Worm (Caenorhabditis elegans): Measurements from ENCODE around the gene ugt-34.

Gene ugt-34

DNA sequence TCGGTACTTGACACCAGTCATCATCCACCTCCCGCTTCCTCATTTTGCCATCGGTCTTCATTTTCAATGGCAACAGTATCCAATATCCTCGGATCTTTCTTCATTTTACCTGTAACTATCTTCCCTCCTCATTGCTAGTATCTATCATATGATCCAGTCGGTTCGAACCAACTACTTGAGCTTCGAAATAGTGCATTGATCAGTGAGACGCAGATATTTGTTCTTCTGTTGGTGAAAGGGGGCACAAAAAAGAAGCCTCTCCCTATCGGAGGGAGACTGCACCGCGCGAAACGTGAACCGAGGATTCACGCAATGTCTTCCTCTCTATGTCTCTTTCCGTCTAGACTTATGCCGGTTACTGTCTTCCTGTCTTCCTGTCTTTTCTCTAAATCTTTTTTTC is 34.5 kb upstream of the ugt-34 start:
- TF ChIP-seq pha-4 (tag; optimal IDR thresholded peaks at IDR 0.05) = peak; percentile 68
- no peak for TF ChIP-seq lsy-12 (tag; optimal IDR thresholded peaks at IDR 0.05)

DNA sequence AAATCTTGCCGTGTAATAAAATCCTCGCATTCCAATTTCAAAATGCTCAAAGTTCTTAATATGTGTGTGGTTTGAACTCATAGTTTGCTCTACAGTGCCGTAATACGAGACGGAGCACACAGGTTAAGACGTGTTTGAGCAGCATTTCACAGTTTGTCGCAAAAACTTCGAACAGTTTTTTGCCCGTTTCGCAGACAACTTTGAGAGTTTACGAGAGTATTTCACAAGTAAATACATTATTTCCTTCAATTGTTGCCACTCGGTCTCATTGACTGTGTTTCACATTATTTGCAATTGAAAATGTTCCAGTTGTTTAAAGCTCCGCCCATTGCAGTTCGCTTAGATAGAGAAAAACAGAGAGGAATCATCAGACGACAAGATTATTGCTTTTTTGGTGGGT is 30.8 kb upstream of the ugt-34 start, which contains the start of gene F29F11.20:
F29F11.20 (plus strand) TSS at position 301 of the 400 bp plus-strand sequence.
- TF ChIP-seq pha-4 (tag; optimal IDR thresholded peaks at IDR 0.05) = peak; percentile 64
- no peak for TF ChIP-seq nhr-67 (tag; optimal IDR thresholded peaks at IDR 0.05)

DNA sequence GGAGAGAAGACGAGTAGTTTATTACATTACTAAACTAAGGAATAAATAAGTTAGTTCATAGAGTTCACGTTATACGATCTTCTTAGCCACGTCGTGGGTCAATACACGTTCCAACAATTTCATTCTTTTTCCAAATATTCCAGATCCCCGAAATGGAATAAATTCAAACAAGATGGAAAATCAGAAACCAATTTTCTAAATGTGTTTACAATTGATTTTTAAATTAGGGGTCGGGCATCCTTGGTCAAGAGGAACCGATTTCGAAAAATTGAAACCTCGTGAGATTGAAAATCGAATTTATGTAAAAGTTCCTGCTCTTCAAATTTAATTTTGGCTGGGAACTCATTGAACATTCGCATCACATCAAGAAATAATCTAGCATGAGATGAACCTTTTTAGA is 28.0 kb upstream of the ugt-34 start:
- TF ChIP-seq ceh-82 (tag; optimal IDR thresholded peaks at IDR 0.05) (no peak), daf-12 (tag; optimal IDR thresholded peaks at IDR 0.05) (no peak), nhr-77 (tag; optimal IDR thresholded peaks at IDR 0.05) (no peak), fkh-10 (GFP tag; optimal IDR thresholded peaks at IDR 0.05) (peak; percentile 49)

DNA sequence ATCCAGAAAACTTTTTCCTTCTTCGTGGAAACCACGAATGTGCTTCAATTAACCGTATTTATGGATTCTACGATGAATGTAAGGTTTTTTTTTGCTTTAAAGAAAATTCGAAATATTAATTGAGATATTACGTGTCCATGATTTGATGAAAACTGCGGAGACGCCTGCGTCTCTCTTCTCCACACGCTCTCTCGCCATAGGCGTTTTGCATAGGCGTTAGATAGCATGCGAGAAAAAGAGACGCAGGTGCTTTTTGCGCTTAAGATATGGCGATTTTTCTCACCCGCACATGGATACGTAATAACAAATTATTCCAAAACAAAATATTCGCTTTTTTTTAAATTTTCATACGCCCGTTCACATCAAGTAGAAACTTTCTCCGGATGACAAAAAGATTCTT is 26.7 kb upstream of the ugt-34 start:
- no peak for TF ChIP-seq eor-1 (tag; optimal IDR thresholded peaks at IDR 0.05)
- TF ChIP-seq hmg-11 (tag; optimal IDR thresholded peaks at IDR 0.05) = peak; percentile 23

DNA sequence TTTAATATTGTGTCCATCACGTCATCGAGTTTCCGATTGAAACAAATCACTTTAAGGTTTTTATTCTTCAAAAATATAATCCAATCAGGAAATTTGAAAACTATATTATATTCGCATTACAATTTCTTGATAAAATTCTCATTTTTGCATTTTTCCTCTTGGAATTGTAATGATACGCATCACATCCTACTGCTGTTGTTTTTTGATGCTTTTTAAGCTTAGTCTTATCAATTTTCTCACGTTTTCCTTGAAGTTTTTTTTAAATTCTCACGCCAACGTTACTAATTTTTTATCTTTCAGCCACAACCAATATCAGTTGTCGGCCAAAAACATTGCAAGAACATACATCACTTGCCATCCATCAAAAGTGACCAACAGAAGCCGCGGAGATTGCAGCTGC is 25.3 kb upstream of the ugt-34 start, which contains the start of gene gsp-1:
gsp-1 (plus strand) TSS at position 301 of the 400 bp plus-strand sequence.
- TF ChIP-seq nfya-1 (tag; optimal IDR thresholded peaks at IDR 0.05; ENCODE audit: insufficient read depth) (no peak), lin-39 (tag; optimal IDR thresholded peaks at IDR 0.05) (peak; percentile 9), nhr-77 (tag; optimal IDR thresholded peaks at IDR 0.05) (no peak), nhr-28 (tag; optimal IDR thresholded peaks at IDR 0.05) (no peak)

DNA sequence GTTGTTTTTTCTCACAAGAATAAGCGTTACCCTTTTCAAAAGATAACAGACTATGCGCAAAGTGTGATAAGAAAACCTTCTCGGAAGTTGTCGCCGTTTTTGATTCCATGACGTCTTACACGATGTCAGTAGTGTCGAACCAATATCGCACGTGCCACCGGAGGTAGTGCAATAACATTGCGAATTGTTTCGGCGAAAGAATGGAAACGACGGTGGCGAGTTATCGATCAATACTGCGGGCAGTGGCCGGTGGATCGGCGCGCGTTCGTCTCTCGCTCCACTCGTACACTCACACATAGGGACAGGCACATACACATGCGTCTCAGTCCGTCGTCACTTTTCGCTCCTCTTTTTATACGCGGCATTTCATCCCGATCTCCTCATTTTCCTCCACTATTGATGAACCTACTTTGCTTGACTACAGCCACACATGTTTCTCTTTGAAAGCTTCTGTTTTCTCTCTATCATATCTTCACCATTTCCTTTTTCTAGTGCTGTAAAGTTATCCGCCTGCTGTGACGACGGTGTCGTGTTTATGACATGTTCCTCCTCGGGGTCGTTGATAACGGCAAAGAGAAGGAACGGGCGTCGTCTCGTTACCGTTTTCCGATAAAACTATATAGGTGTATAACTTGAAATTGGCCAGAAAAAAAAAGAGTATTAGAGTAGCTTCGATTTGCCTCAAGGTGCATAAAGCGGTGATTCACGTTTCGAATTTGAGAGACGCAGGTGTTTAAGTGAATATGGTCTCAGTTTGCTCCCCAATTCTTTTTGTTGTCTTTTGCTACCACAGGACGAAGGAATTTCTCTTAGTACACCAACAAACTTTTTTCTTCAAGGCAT is 24.6 kb upstream of the ugt-34 start:
- TF ChIP-seq fkh-10 (GFP tag; optimal IDR thresholded peaks at IDR 0.05) = no peak
- TF ChIP-seq skn-1 (tag; optimal IDR thresholded peaks at IDR 0.05) = no peak
- peak; percentile 7 for TF ChIP-seq pha-4 (tag; optimal IDR thresholded peaks at IDR 0.05)
- TF ChIP-seq elt-3 (tag; optimal IDR thresholded peaks at IDR 0.05) = no peak
- no peak for TF ChIP-seq nhr-77 (tag; optimal IDR thresholded peaks at IDR 0.05)
- no peak for TF ChIP-seq mml-1 (tag; optimal IDR thresholded peaks at IDR 0.05)
- no peak for TF ChIP-seq pqm-1 (tag; optimal IDR thresholded peaks at IDR 0.05)
- TF ChIP-seq unc-39 (tag; optimal IDR thresholded peaks at IDR 0.05) = no peak
- TF ChIP-seq ztf-11 (tag; optimal IDR thresholded peaks at IDR 0.05) = no peak
- TF ChIP-seq nhr-23 (tag; optimal IDR thresholded peaks at IDR 0.05) = peak; percentile 57
- TF ChIP-seq zag-1 (tag; optimal IDR thresholded peaks at IDR 0.05) = no peak
- peak; percentile 67 for TF ChIP-seq mdl-1 (tag; optimal IDR thresholded peaks at IDR 0.05)
- TF ChIP-seq elt-1 (tag; optimal IDR thresholded peaks at IDR 0.05) = no peak
- no peak for TF ChIP-seq aly-2 (tag; optimal IDR thresholded peaks at IDR 0.05)
- TF ChIP-seq egl-27 (tag; optimal IDR thresholded peaks at IDR 0.05) = no peak
- no peak for TF ChIP-seq eor-1 (tag; optimal IDR thresholded peaks at IDR 0.05)
- TF ChIP-seq nhr-43 (tag; optimal IDR thresholded peaks at IDR 0.05; ENCODE audit: poor library complexity, severe bottlenecking) = peak; percentile 53
- TF ChIP-seq fkh-2 (tag; optimal IDR thresholded peaks at IDR 0.05) = no peak
- TF ChIP-seq ZK546.5 (tag; optimal IDR thresholded peaks at IDR 0.05) = no peak
- TF ChIP-seq lin-15B (tag; optimal IDR thresholded peaks at IDR 0.05) = no peak
- TF ChIP-seq nfya-1 (tag; optimal IDR thresholded peaks at IDR 0.05; ENCODE audit: insufficient read depth) = no peak
- TF ChIP-seq ceh-16 (tag; optimal IDR thresholded peaks at IDR 0.05) = no peak
- TF ChIP-seq daf-12 (tag; optimal IDR thresholded peaks at IDR 0.05) = no peak
- no peak for TF ChIP-seq ceh-9 (tag; optimal IDR thresholded peaks at IDR 0.05)
- TF ChIP-seq hmg-11 (tag; optimal IDR thresholded peaks at IDR 0.05) = peak; percentile 59
- TF ChIP-seq ceh-28 (tag; optimal IDR thresholded peaks at IDR 0.05) = peak; percentile 46
- TF ChIP-seq nhr-67 (tag; optimal IDR thresholded peaks at IDR 0.05) = no peak
- TF ChIP-seq ztf-4 (tag; optimal IDR thresholded peaks at IDR 0.05) = no peak
- TF ChIP-seq R02D3.7 (tag; optimal IDR thresholded peaks at IDR 0.05) = no peak
- peak; percentile 75 for TF ChIP-seq elt-2 (tag; optimal IDR thresholded peaks at IDR 0.05)
- no peak for TF ChIP-seq egl-5 (tag; optimal IDR thresholded peaks at IDR 0.05)
- no peak for TF ChIP-seq snpc-4 (tag; optimal IDR thresholded peaks at IDR 0.05)
- no peak for TF ChIP-seq nhr-11 (tag; optimal IDR thresholded peaks at IDR 0.05)
- peak; percentile 58 for TF ChIP-seq ama-1 (optimal IDR thresholded peaks at IDR 0.05)
- no peak for TF ChIP-seq nhr-237 (tag; optimal IDR thresholded peaks at IDR 0.05)
- TF ChIP-seq fos-1 (tag; optimal IDR thresholded peaks at IDR 0.05) = no peak
- TF ChIP-seq nhr-76 (tag; optimal IDR thresholded peaks at IDR 0.05) = no peak
- TF ChIP-seq nhr-12 (tag; optimal IDR thresholded peaks at IDR 0.05) = no peak
